Fruit fly (Drosophila melanogaster) whole organism, embryonic: ENCODE data around the gene lilli.

Experiments used
- Antp ChIP-seq: fragments of 200-800 bp; sonication (Bioruptor generic); optimal IDR thresholded peaks from 3 replicates; lab custom pipeline; 2016; ENCODE audit warnings: missing biosample characterization, missing genetic modification characterization
- CG11456 ChIP-seq: fragments of 200-800 bp; sonication (Bioruptor generic); IDR thresholded peaks from 3 replicates; pipeline ENCODE4 v1.3.6; 2022; ENCODE audit warnings: missing biosample characterization, missing genetic modification characterization
- CG11696 ChIP-seq: fragments of 200-800 bp; sonication (Bioruptor generic); IDR thresholded peaks from 2 replicates; pipeline ENCODE4 v1.3.6; 2022; ENCODE audit warnings: missing biosample characterization, missing genetic modification characterization
- CG12299 ChIP-seq: fragments of 200-800 bp; sonication (Bioruptor generic); optimal IDR thresholded peaks from 2 replicates; lab custom pipeline; 2018; ENCODE audit warnings: missing biosample characterization, mild to moderate bottlenecking, missing genetic modification characterization
- CG12744 ChIP-seq: fragments of 200-800 bp; sonication (Bioruptor generic); optimal IDR thresholded peaks from 2 replicates; lab custom pipeline; 2016; ENCODE audit warnings: missing biosample characterization, missing genetic modification characterization
- CG12769 ChIP-seq: fragments of 200-800 bp; sonication (Bioruptor generic); optimal IDR thresholded peaks from 2 replicates; lab custom pipeline; 2019; ENCODE audit warnings: missing biosample characterization, mild to moderate bottlenecking, missing genetic modification characterization, moderate library complexity
- CG12942 ChIP-seq: fragments of 200-800 bp; sonication (Bioruptor generic); optimal IDR thresholded peaks from 3 replicates; lab custom pipeline; 2016; ENCODE audit warnings: missing biosample characterization, missing genetic modification characterization
- CG14710 ChIP-seq: fragments of 200-800 bp; sonication (Bioruptor generic); optimal IDR thresholded peaks from 3 replicates; lab custom pipeline; 2019; ENCODE audit warnings: missing biosample characterization, mild to moderate bottlenecking, missing genetic modification characterization, moderate library complexity
- CG16779 ChIP-seq: fragments of 200-800 bp; sonication (Bioruptor generic); IDR thresholded peaks from 2 replicates; pipeline ENCODE4 v1.3.6; 2022; ENCODE audit warnings: missing biosample characterization, missing genetic modification characterization
- CG17568 ChIP-seq: fragments of 200-800 bp; sonication (Bioruptor generic); optimal IDR thresholded peaks from 2 replicates; lab custom pipeline; 2018; ENCODE audit warnings: missing biosample characterization, mild to moderate bottlenecking, missing genetic modification characterization, moderate library complexity
- CG18011 ChIP-seq: fragments of 200-800 bp; sonication (Bioruptor generic); optimal IDR thresholded peaks from 2 replicates; lab custom pipeline; 2017; ENCODE audit warnings: missing biosample characterization, missing genetic modification characterization, mild to moderate bottlenecking, moderate library complexity, missing genotype
- CG18764 ChIP-seq: fragments of 200-800 bp; sonication (Bioruptor generic); optimal IDR thresholded peaks from 3 replicates; lab custom pipeline; 2016; ENCODE audit warnings: missing biosample characterization, missing genetic modification characterization
- CG2116 ChIP-seq: fragments of 200-800 bp; sonication (Bioruptor generic); optimal IDR thresholded peaks from 3 replicates; lab custom pipeline; 2018; ENCODE audit warnings: missing biosample characterization, mild to moderate bottlenecking, missing genetic modification characterization
- CG4617 ChIP-seq: fragments of 200-800 bp; sonication (Bioruptor generic); optimal IDR thresholded peaks from 3 replicates; lab custom pipeline; 2016; ENCODE audit warnings: missing biosample characterization, missing genetic modification characterization, borderline replicate concordance
- CG7963 ChIP-seq: fragments of 200-800 bp; sonication (Bioruptor generic); IDR thresholded peaks from 3 replicates; pipeline ENCODE4 v1.3.6; 2022; ENCODE audit warnings: missing biosample characterization, missing genetic modification characterization; ENCODE audit not compliant: partially characterized antibody
- CG8924 ChIP-seq: fragments of 200-800 bp; optimal IDR thresholded peaks from 3 replicates; lab custom pipeline; 2019; ENCODE audit warnings: missing biosample characterization, mild to moderate bottlenecking, missing genetic modification characterization, moderate library complexity
- CG9797 ChIP-seq: fragments of 200-800 bp; sonication (Bioruptor generic); optimal IDR thresholded peaks from 3 replicates; lab custom pipeline; 2018; ENCODE audit warnings: missing biosample characterization, mild to moderate bottlenecking, missing genetic modification characterization
- Drgx ChIP-seq: fragments of 200-800 bp; sonication (Bioruptor generic); IDR thresholded peaks from 2 replicates; pipeline ENCODE4 v1.3.6; 2022; ENCODE audit warnings: missing biosample characterization, missing genetic modification characterization
- Elba2 ChIP-seq: fragments of 200-800 bp; sonication (Bioruptor generic); optimal IDR thresholded peaks from 3 replicates; lab custom pipeline; 2016; ENCODE audit warnings: missing biosample characterization, missing genetic modification characterization
- Gsc ChIP-seq: fragments of 200-800 bp; sonication (Bioruptor generic); IDR thresholded peaks from 2 replicates; pipeline ENCODE4 v1.3.6; 2022; ENCODE audit warnings: missing biosample characterization, missing genetic modification characterization
- H15 ChIP-seq: fragments of 200-800 bp; sonication (Bioruptor generic); IDR thresholded peaks from 3 replicates; pipeline ENCODE4 v1.3.6; 2022; ENCODE audit warnings: missing biosample characterization, missing genetic modification characterization
- HLH54F ChIP-seq: fragments of 200-800 bp; sonication (Bioruptor generic); optimal IDR thresholded peaks from 3 replicates; lab custom pipeline; 2016; ENCODE audit warnings: missing biosample characterization, missing genetic modification characterization
- Lhr ChIP-seq: fragments of 200-800 bp; sonication (Bioruptor generic); optimal IDR thresholded peaks from 3 replicates; lab custom pipeline; 2017; ENCODE audit warnings: mild to moderate bottlenecking, missing biosample characterization, missing genetic modification reagents, missing genetic modification characterization
- Oaz ChIP-seq: fragments of 200-800 bp; sonication (Bioruptor generic); IDR thresholded peaks from 2 replicates; pipeline ENCODE4 v1.3.6; 2022; ENCODE audit warnings: missing biosample characterization, missing genetic modification characterization
- Pdp1 ChIP-seq, 2 experiments: fragments of 200-800 bp; sonication (Bioruptor generic); optimal IDR thresholded peaks; 3 replicates each; lab custom pipeline; 2016; ENCODE audit warnings: missing biosample characterization in 2 of 2, missing genetic modification characterization in 2 of 2, mild to moderate bottlenecking in 1 of 2, moderate library complexity in 1 of 2
- Rx ChIP-seq: fragments of 200-800 bp; sonication (Bioruptor generic); IDR thresholded peaks from 2 replicates; pipeline ENCODE4 v1.3.6; 2022; ENCODE audit warnings: missing biosample characterization, missing genetic modification characterization
- abd-A ChIP-seq: fragments of 200-800 bp; sonication (Bioruptor generic); optimal IDR thresholded peaks from 3 replicates; lab custom pipeline; 2019; ENCODE audit warnings: missing biosample characterization, mild to moderate bottlenecking, missing genetic modification characterization, moderate library complexity
- bcd ChIP-seq: fragments of 200-800 bp; sonication (Bioruptor generic); optimal IDR thresholded peaks from 2 replicates; lab custom pipeline; 2017; ENCODE audit warnings: missing biosample characterization, mild to moderate bottlenecking, missing genetic modification characterization
- cato ChIP-seq: fragments of 200-800 bp; sonication (Bioruptor generic); optimal IDR thresholded peaks from 2 replicates; lab custom pipeline; 2016; ENCODE audit warnings: missing biosample characterization, missing genetic modification characterization, borderline replicate concordance
- chn ChIP-seq: fragments of 200-800 bp; sonication (Bioruptor generic); optimal IDR thresholded peaks from 2 replicates; lab custom pipeline; 2016; ENCODE audit warnings: missing biosample characterization, missing genetic modification characterization
- eyg ChIP-seq: fragments of 200-800 bp; sonication (Bioruptor generic); optimal IDR thresholded peaks from 3 replicates; lab custom pipeline; 2016; ENCODE audit warnings: missing biosample characterization, missing genetic modification characterization
- fd3F ChIP-seq: fragments of 200-800 bp; sonication (Bioruptor generic); optimal IDR thresholded peaks from 2 replicates; lab custom pipeline; 2018; ENCODE audit warnings: missing biosample characterization, mild to moderate bottlenecking, missing genetic modification characterization, moderate library complexity
- ham ChIP-seq: fragments of 200-800 bp; sonication (Bioruptor generic); IDR thresholded peaks from 2 replicates; pipeline ENCODE4 v1.3.6; 2022; ENCODE audit warnings: missing biosample characterization, missing genetic modification characterization
- her ChIP-seq: fragments of 200-800 bp; sonication (Bioruptor generic); optimal IDR thresholded peaks from 2 replicates; lab custom pipeline; 2016; ENCODE audit warnings: missing biosample characterization, missing genetic modification characterization
- jigr1 ChIP-seq: fragments of 200-800 bp; sonication (Bioruptor generic); IDR thresholded peaks from 3 replicates; pipeline ENCODE4 v1.3.6; 2022; ENCODE audit warnings: missing biosample characterization, missing genetic modification characterization
- jumu ChIP-seq: fragments of 200-800 bp; sonication (Bioruptor generic); optimal IDR thresholded peaks from 3 replicates; lab custom pipeline; 2016; ENCODE audit warnings: missing biosample characterization, missing genetic modification characterization
- nau ChIP-seq: fragments of 200-800 bp; sonication (Bioruptor generic); optimal IDR thresholded peaks from 3 replicates; lab custom pipeline; 2017; ENCODE audit warnings: missing biosample characterization, mild to moderate bottlenecking, missing genetic modification characterization, missing genetic modification reagents
- oc ChIP-seq: fragments of 200-800 bp; sonication (Bioruptor generic); optimal IDR thresholded peaks from 2 replicates; lab custom pipeline; 2018; ENCODE audit warnings: missing biosample characterization, mild to moderate bottlenecking, missing genetic modification characterization, moderate library complexity
- phol ChIP-seq: fragments of 200-800 bp; sonication (Bioruptor generic); optimal IDR thresholded peaks from 3 replicates; lab custom pipeline; 2018; ENCODE audit warnings: missing biosample characterization, mild to moderate bottlenecking, missing genetic modification characterization, moderate library complexity
- pzg ChIP-seq: fragments of 200-800 bp; sonication (Bioruptor generic); optimal IDR thresholded peaks from 3 replicates; lab custom pipeline; 2018; ENCODE audit warnings: missing biosample characterization, mild to moderate bottlenecking, missing genetic modification characterization, moderate library complexity
- sc ChIP-seq, 3 experiments: fragments of >200 bp in 2 of 3; fragments of 200-800 bp in 1 of 3; sonication (Bioruptor generic) in 1 of 3; optimal IDR thresholded peaks; 2 replicates in 2 of 3; 3 replicates in 1 of 3; lab custom pipeline; 2017; ENCODE audit warnings: mild to moderate bottlenecking in 1 of 3, missing biosample characterization in 1 of 3, missing genetic modification characterization in 1 of 3, missing genetic modification reagents in 1 of 3
- scrt ChIP-seq: fragments of 200-800 bp; sonication (Bioruptor generic); optimal IDR thresholded peaks from 2 replicates; lab custom pipeline; 2018; ENCODE audit warnings: missing biosample characterization, mild to moderate bottlenecking, missing genetic modification characterization, moderate library complexity
- sd ChIP-seq: fragments of 200-800 bp; sonication (Bioruptor generic); optimal IDR thresholded peaks from 3 replicates; lab custom pipeline; 2018; ENCODE audit warnings: missing biosample characterization, mild to moderate bottlenecking, missing genetic modification characterization, moderate library complexity
- seq ChIP-seq: fragments of 200-800 bp; sonication (Bioruptor generic); IDR thresholded peaks from 2 replicates; pipeline ENCODE4 v1.3.6; 2022; ENCODE audit warnings: missing biosample characterization, missing genetic modification characterization
- slou ChIP-seq: fragments of 200-800 bp; sonication (Bioruptor generic); optimal IDR thresholded peaks from 3 replicates; lab custom pipeline; 2016; ENCODE audit warnings: missing biosample characterization, missing genetic modification characterization
- tap ChIP-seq: fragments of 200-800 bp; optimal IDR thresholded peaks from 3 replicates; lab custom pipeline; 2019; ENCODE audit warnings: missing biosample characterization, mild to moderate bottlenecking, missing genetic modification characterization, moderate library complexity
- tgo ChIP-seq: fragments of 200-800 bp; sonication (Bioruptor generic); IDR thresholded peaks from 3 replicates; pipeline ENCODE4 v1.3.6; 2022; ENCODE audit warnings: missing biosample characterization, missing genetic modification characterization
- tll ChIP-seq, 2 experiments: fragments of 200-800 bp in 1 of 2; fragments of >200 bp in 1 of 2; sonication (Bioruptor generic) in 1 of 2; optimal IDR thresholded peaks; 2 replicates each; lab custom pipeline; 2017 to 2019; ENCODE audit warnings: missing biosample characterization in 2 of 2, missing genetic modification characterization in 2 of 2, mild to moderate bottlenecking in 1 of 2, moderate library complexity in 1 of 2
- trh ChIP-seq: fragments of 200-800 bp; sonication (Bioruptor generic); optimal IDR thresholded peaks from 2 replicates; lab custom pipeline; 2016; ENCODE audit warnings: missing biosample characterization, missing genetic modification characterization
- ttk ChIP-seq: fragments of 200-800 bp; sonication (Bioruptor generic); IDR thresholded peaks from 2 replicates; pipeline ENCODE4 v2.1.2; 2022; ENCODE audit warnings: missing biosample characterization, missing genetic modification characterization
- tx ChIP-seq: fragments of 200-800 bp; sonication (Bioruptor generic); optimal IDR thresholded peaks from 2 replicates; lab custom pipeline; 2016; ENCODE audit warnings: missing biosample characterization, missing genetic modification characterization

Gene lilli

dm6 chr2L:2999113-2999512, 113.4 kb downstream of the lilli start, which contains the start of gene Ccdc85 (continued):
- TF ChIP-seq jigr1 (GFP tag; lab: Robert Waterston, UW), result no peak
- no peak for TF ChIP-seq CG12942
- no peak for TF ChIP-seq CG11696 (GFP tag; lab: Robert Waterston, UW)
- TF ChIP-seq CG17568, result no peak
- no peak for TF ChIP-seq Antp (GFP tag; lab: Kevin White, UChicago)
- TF ChIP-seq chn (GFP tag; lab: Kevin White, UChicago), result no peak
- no peak for TF ChIP-seq bcd (GFP tag; lab: Kevin White, UChicago)
- TF ChIP-seq Pdp1 (GFP tag; optimal IDR thresholded peaks at IDR 0.05; lab: Kevin White, UChicago), result no peak
- no peak for TF ChIP-seq CG12299 (tag; lab: Kevin White, UChicago)
- no peak for TF ChIP-seq H15 (GFP tag; lab: Robert Waterston, UW)
- no peak for TF ChIP-seq seq (GFP tag; lab: Robert Waterston, UW)
- no peak for TF ChIP-seq fd3F (GFP tag; lab: Kevin White, UChicago)
- no peak for TF ChIP-seq oc (tag; lab: Kevin White, UChicago)
- TF ChIP-seq ttk (GFP tag; lab: Robert Waterston, UW), result no peak
- TF ChIP-seq phol, result peak; percentile 33
- TF ChIP-seq trh (GFP tag; lab: Kevin White, UChicago), result no peak
- no peak for TF ChIP-seq Elba2 (GFP tag; lab: Kevin White, UChicago)
- TF ChIP-seq CG7963, result peak; percentile 99
- no peak for TF ChIP-seq sc (optimal IDR thresholded peaks at IDR 0.05; lab: Kevin White, UChicago)
- no peak for TF ChIP-seq sc (GFP tag; optimal IDR thresholded peaks at IDR 0.05; lab: Kevin White, UChicago)
- no peak for TF ChIP-seq tgo (GFP tag; lab: Robert Waterston, UW)
- no peak for TF ChIP-seq CG12744 (GFP tag; lab: Kevin White, UChicago)
- TF ChIP-seq ham, result no peak
- TF ChIP-seq sd (tag; lab: Kevin White, UChicago), result peak; percentile 17
- TF ChIP-seq CG11456, result no peak
- no peak for TF ChIP-seq tll (GFP tag; optimal IDR thresholded peaks at IDR 0.05; lab: Kevin White, UChicago)
- no peak for TF ChIP-seq tap
- peak; percentile 80 for TF ChIP-seq pzg (GFP tag; lab: Kevin White, UChicago)
- TF ChIP-seq CG8924 (tag; lab: Kevin White, UChicago), result peak; percentile 51
- peak; percentile 47 for TF ChIP-seq her (GFP tag; lab: Kevin White, UChicago)
- TF ChIP-seq eyg (GFP tag; lab: Kevin White, UChicago), result no peak
- TF ChIP-seq CG12769 (tag; lab: Kevin White, UChicago), result no peak
- TF ChIP-seq Drgx, result no peak
- TF ChIP-seq tx, result no peak
- no peak for TF ChIP-seq HLH54F
- no peak for TF ChIP-seq scrt (GFP tag; lab: Kevin White, UChicago)
- TF ChIP-seq slou (GFP tag; lab: Kevin White, UChicago), result no peak
- peak; percentile 64; the same call in 1 of the 2 replicates for TF ChIP-seq CG16779 (GFP tag; lab: Robert Waterston, UW)
- TF ChIP-seq Gsc (GFP tag; lab: Robert Waterston, UW), result no peak
- TF ChIP-seq Rx (GFP tag; lab: Robert Waterston, UW), result no peak
- peak; percentile 88 for TF ChIP-seq CG2116
- no peak for TF ChIP-seq cato
- TF ChIP-seq Lhr, result peak; percentile 12
- no peak for TF ChIP-seq CG18011 (GFP tag; lab: Kevin White, UChicago)
- peak; percentile 37 for TF ChIP-seq CG9797 (GFP tag; lab: Kevin White, UChicago)
- no peak for TF ChIP-seq CG4617 (GFP tag; lab: Kevin White, UChicago)
- no peak for TF ChIP-seq abd-A (tag; lab: Kevin White, UChicago)
- no peak for TF ChIP-seq CG18764 (GFP tag; lab: Kevin White, UChicago)
- 0 out of 2 replicates have a peak, but pooled peaks have one; percentile 5 for TF ChIP-seq Oaz (GFP tag; lab: Robert Waterston, UW)
- TF ChIP-seq nau, result no peak
- TF ChIP-seq jumu (GFP tag; lab: Kevin White, UChicago), result peak; percentile 18
- peak; percentile 41 for TF ChIP-seq CG14710 (tag; lab: Kevin White, UChicago)
